Fruit fly (Drosophila melanogaster) whole organism, wandering third instar larva: Measurements from ENCODE around the gene Pgk.

Experiments used
- Abd-B ChIP-seq: fragments of >200 bp; optimal IDR thresholded peaks from 2 replicates; lab custom pipeline; 2017; ENCODE audit warnings: missing biosample characterization, missing genetic modification characterization
- CG32264 ChIP-seq: fragments of 200-800 bp; sonication (Bioruptor generic); optimal IDR thresholded peaks from 2 replicates; lab custom pipeline; 2016; ENCODE audit warnings: missing biosample characterization, missing genetic modification characterization
- GATAd ChIP-seq: sonication (Bioruptor generic); optimal IDR thresholded peaks from 2 replicates; lab custom pipeline; 2016; ENCODE audit warnings: missing biosample characterization, missing genetic modification characterization
- N ChIP-seq: fragments of >200 bp; optimal IDR thresholded peaks from 2 replicates; lab custom pipeline; 2018; ENCODE audit warnings: missing biosample characterization, missing external identifiers, missing genetic modification characterization
- OdsH ChIP-seq: fragments of 200-800 bp; sonication (Bioruptor generic); optimal IDR thresholded peaks from 2 replicates; lab custom pipeline; 2016; ENCODE audit warnings: missing biosample characterization, mild to moderate bottlenecking, missing genetic modification characterization
- Sp1 ChIP-seq: fragments of 200-800 bp; sonication (Bioruptor generic); optimal IDR thresholded peaks from 3 replicates; lab custom pipeline; 2019; ENCODE audit warnings: missing biosample characterization, mild to moderate bottlenecking, missing genetic modification characterization, moderate library complexity
- br ChIP-seq: fragments of 200-800 bp; sonication (Bioruptor generic); optimal IDR thresholded peaks from 2 replicates; lab custom pipeline; 2016; ENCODE audit warnings: missing biosample characterization, missing genetic modification characterization
- dmrt93B ChIP-seq: fragments of 200-800 bp; sonication (Bioruptor generic); optimal IDR thresholded peaks from 2 replicates; lab custom pipeline; 2018; ENCODE audit warnings: missing biosample characterization, mild to moderate bottlenecking, missing genetic modification characterization
- dsf ChIP-seq: sonication (Bioruptor generic); optimal IDR thresholded peaks from 2 replicates; lab custom pipeline; 2016; ENCODE audit warnings: missing biosample characterization, missing genetic modification characterization, borderline replicate concordance
- ey ChIP-seq: fragments of 200-800 bp; sonication (Bioruptor generic); optimal IDR thresholded peaks from 2 replicates; lab custom pipeline; 2016; ENCODE audit warnings: missing biosample characterization, missing genetic modification characterization
- pan ChIP-seq: fragments of >200 bp; optimal IDR thresholded peaks from 2 replicates; lab custom pipeline; 2017
- psq ChIP-seq: fragments of 200-800 bp; sonication (Bioruptor generic); optimal IDR thresholded peaks from 3 replicates; lab custom pipeline; 2017; ENCODE audit warnings: missing biosample characterization, mild to moderate bottlenecking, missing genetic modification characterization, moderate library complexity

DNA sequence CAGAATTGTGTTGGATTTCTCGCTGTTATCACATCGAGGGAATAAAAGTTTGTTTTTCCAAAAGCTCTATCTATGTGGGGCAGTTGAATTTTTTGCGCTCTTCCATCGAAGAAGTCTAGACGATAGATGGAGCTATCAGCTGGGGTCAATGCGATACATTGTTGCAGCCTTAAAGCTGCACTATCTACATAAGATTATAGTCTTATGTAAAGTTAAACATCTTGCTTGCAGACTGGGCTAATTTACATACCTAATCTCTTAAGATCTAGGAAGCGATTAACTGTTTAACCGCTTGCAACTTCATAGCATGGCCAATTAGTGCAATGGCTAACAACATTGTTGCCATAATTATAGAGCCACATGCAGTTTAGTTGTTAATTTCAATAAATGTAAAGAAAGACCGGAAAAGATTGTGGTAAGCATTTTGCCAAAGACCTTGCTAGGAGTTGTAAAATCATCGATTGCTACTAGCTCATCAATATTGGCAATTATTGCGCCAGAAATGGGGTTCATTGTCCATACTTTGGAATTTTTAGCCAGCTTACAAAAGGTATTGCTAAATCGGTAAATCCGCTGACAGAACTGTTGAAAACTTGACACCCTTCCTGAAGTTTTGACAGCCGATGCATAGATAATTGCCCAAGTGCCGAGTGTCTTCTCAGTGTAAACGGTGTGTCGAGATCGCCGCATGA is 20.6 kb downstream of the Pgk start:
- TF ChIP-seq dsf (no peak), ey (GFP tag; lab: Kevin White, UChicago) (no peak), N (GFP tag; lab: Kevin White, UChicago) (no peak), OdsH (GFP tag; lab: Kevin White, UChicago) (no peak), Abd-B (GFP tag; lab: Kevin White, UChicago) (no peak), CG32264 (GFP tag; lab: Kevin White, UChicago) (no peak), br (GFP tag; lab: Kevin White, UChicago) (no peak), pan (lab: Kevin White, UChicago) (no peak), dmrt93B (GFP tag; lab: Kevin White, UChicago) (no peak), Sp1 (GFP tag; lab: Kevin White, UChicago) (no peak), psq (GFP tag; lab: Kevin White, UChicago) (no peak), GATAd (GFP tag; lab: Kevin White, UChicago) (no peak)
